Worm (Caenorhabditis elegans): ENCODE measurements around the gene ZK1073.2.

DNA sequence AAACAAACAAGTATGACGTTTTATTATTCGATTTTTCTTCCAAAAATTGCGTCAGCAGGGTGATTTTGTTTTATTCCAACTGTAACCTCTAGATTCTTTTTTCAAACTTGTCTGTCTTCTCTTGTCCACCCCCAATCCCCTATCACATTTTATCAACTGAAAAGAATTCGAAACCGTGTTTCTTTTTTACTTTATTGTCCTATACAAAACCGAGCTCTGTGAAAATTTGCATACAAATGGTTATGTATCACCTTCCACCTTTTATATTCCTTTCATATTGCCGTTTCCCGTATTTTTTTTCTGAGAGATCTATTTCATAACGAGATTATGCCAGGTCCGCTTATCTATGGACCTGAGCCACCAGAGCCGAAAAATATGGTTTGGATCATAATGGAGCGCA lies 48.3 kb upstream of the ZK1073.2 start, which contains the start of gene T27A8.7:
- TF ChIP-seq him-1 (tag; optimal IDR thresholded peaks at IDR 0.05) (no peak), W03F9.2 (tag; optimal IDR thresholded peaks at IDR 0.05) (no peak)

Data from whole organism, L4/young adult.